Worm (Caenorhabditis elegans) whole organism, L4 larva: Measurements from ENCODE around the gene C25G4.7.

Experiments
- F26F4.8 ChIP-seq: fragments of 200-800 bp; sonication (Bioruptor generic); conservative IDR thresholded peaks from 2 replicates; pipeline ENCODE4 v1.3.6; 2022; ENCODE audit warnings: missing genetic modification characterization, missing compliant biosample characterization
- F37D6.2 ChIP-seq: sonication (generic microtip); optimal IDR thresholded peaks from 2 replicates; lab custom pipeline; 2016; ENCODE audit warnings: mild to moderate bottlenecking, missing genetic modification characterization, missing compliant biosample characterization
- R02D3.7 ChIP-seq: fragments of 150-350 bp; sonication (generic microtip); optimal IDR thresholded peaks from 3 replicates; lab custom pipeline; 2014; ENCODE audit warnings: missing biosample characterization, missing genetic modification characterization
- Y5F2A.4 ChIP-seq: fragments of 200-800 bp; sonication (Bioruptor generic); optimal IDR thresholded peaks from 2 replicates; lab custom pipeline; 2018; ENCODE audit warnings: mild to moderate bottlenecking, missing genetic modification characterization, missing compliant biosample characterization
- aha-1 ChIP-seq: fragments of 150-350 bp; peaks from one replicate; lab custom pipeline; 2014; ENCODE audit warnings: missing biosample characterization, missing genetic modification characterization
- ceh-28 ChIP-seq: fragments of 150-350 bp; optimal IDR thresholded peaks from 2 replicates; lab custom pipeline; 2014; ENCODE audit warnings: missing biosample characterization, missing genetic modification reagents, missing genetic modification characterization
- ctbp-1 ChIP-seq: fragments of 200-800 bp; sonication (Bioruptor generic); IDR thresholded peaks from 2 replicates; pipeline ENCODE4 v1.3.6; 2022; ENCODE audit warnings: missing genetic modification reagents, missing genetic modification characterization, missing compliant biosample characterization
- daf-12 ChIP-seq: fragments of 150-350 bp; optimal IDR thresholded peaks from 2 replicates; lab custom pipeline; 2014; ENCODE audit warnings: missing biosample characterization, missing genetic modification reagents, missing genetic modification characterization
- daf-16 ChIP-seq, 3 experiments: sonication (generic microtip); optimal IDR thresholded peaks; 2 replicates each; lab custom pipeline; 2016 to 2017; ENCODE audit warnings: missing genetic modification characterization in 3 of 3, missing genetic modification reagents in 3 of 3, mild to moderate bottlenecking in 2 of 3, missing compliant biosample characterization in 2 of 3, missing biosample characterization in 1 of 3, moderate library complexity in 1 of 3
- dmd-8 ChIP-seq: fragments of 200-800 bp; sonication (Bioruptor generic); IDR thresholded peaks from 2 replicates; pipeline ENCODE4 v1.3.6; 2022; ENCODE audit warnings: missing genetic modification characterization, missing compliant biosample characterization
- dmd-9 ChIP-seq: fragments of 200-800 bp; sonication (Bioruptor generic); IDR thresholded peaks from 2 replicates; pipeline ENCODE4 v1.3.6; 2022; ENCODE audit warnings: missing genetic modification reagents, missing genetic modification characterization, missing compliant biosample characterization
- dpl-1 ChIP-seq: fragments of 150-350 bp; optimal IDR thresholded peaks from 2 replicates; lab custom pipeline; 2014; ENCODE audit warnings: missing biosample characterization, missing genetic modification reagents, missing genetic modification characterization
- egl-27 ChIP-seq: sonication (generic microtip); optimal IDR thresholded peaks from 3 replicates; lab custom pipeline; 2017; ENCODE audit warnings: missing biosample characterization, missing genetic modification reagents, missing genetic modification characterization
- fkh-10 ChIP-seq: fragments of 150-350 bp; optimal IDR thresholded peaks from 2 replicates; lab custom pipeline; 2014; ENCODE audit warnings: missing biosample characterization, missing genetic modification reagents, missing genetic modification characterization
- hlh-11 ChIP-seq: fragments of 200-800 bp; sonication (Bioruptor generic); optimal IDR thresholded peaks from 2 replicates; lab custom pipeline; 2018; ENCODE audit warnings: mild to moderate bottlenecking, missing genetic modification characterization, missing compliant biosample characterization
- hmg-1.1 ChIP-seq: fragments of 200-800 bp; sonication (Bioruptor generic); IDR thresholded peaks from 2 replicates; pipeline ENCODE4 v1.3.6; 2022; ENCODE audit warnings: missing genetic modification reagents, missing genetic modification characterization, missing compliant biosample characterization
- lin-1 ChIP-seq: fragments of 200-800 bp; sonication (Bioruptor generic); IDR thresholded peaks from 2 replicates; pipeline ENCODE4 v1.3.6; 2022; ENCODE audit warnings: missing genetic modification reagents, missing genetic modification characterization, missing compliant biosample characterization
- lin-13 ChIP-seq: fragments of 150-350 bp; optimal IDR thresholded peaks from 2 replicates; lab custom pipeline; 2014; ENCODE audit warnings: missing biosample characterization, missing genetic modification reagents, missing genetic modification characterization
- lin-38 ChIP-seq: fragments of 200-800 bp; sonication (Bioruptor generic); IDR thresholded peaks from 2 replicates; pipeline ENCODE4 v1.3.6; 2022; ENCODE audit warnings: missing genetic modification reagents, missing genetic modification characterization, missing compliant biosample characterization
- lin-39 ChIP-seq: fragments of 150-350 bp; optimal IDR thresholded peaks from 2 replicates; lab custom pipeline; 2014; ENCODE audit warnings: missing biosample characterization, missing genetic modification reagents, missing genetic modification characterization
- lir-3 ChIP-seq: sonication (generic microtip); optimal IDR thresholded peaks from 2 replicates; lab custom pipeline; 2016; ENCODE audit warnings: mild to moderate bottlenecking, missing genetic modification characterization, missing compliant biosample characterization
- madf-5 ChIP-seq, 2 experiments: fragments of 200-800 bp; sonication (Bioruptor generic); IDR thresholded peaks; 2 replicates each; pipeline ENCODE4 v1.3.6; 2022; ENCODE audit warnings: missing compliant biosample characterization in 2 of 2, missing genetic modification characterization in 2 of 2
- mxl-3 ChIP-seq: fragments of 200-800 bp; sonication (Bioruptor generic); optimal IDR thresholded peaks from 2 replicates; lab custom pipeline; 2018; ENCODE audit warnings: mild to moderate bottlenecking, missing genetic modification characterization, missing compliant biosample characterization
- nhr-237 ChIP-seq: sonication (generic microtip); optimal IDR thresholded peaks from 2 replicates; lab custom pipeline; 2017; ENCODE audit warnings: missing biosample characterization, missing genetic modification characterization
- nhr-25 ChIP-seq: sonication (generic microtip); optimal IDR thresholded peaks from 2 replicates; lab custom pipeline; 2017; ENCODE audit warnings: missing genetic modification characterization, mild to moderate bottlenecking, missing compliant biosample characterization, antibody characterized with exemption, moderate library complexity, borderline replicate concordance; ENCODE audit not compliant: insufficient read depth
- nhr-28 ChIP-seq: fragments of 150-350 bp; optimal IDR thresholded peaks from 2 replicates; lab custom pipeline; 2014; ENCODE audit warnings: missing biosample characterization, missing genetic modification characterization
- nhr-6 ChIP-seq: fragments of 150-350 bp; optimal IDR thresholded peaks from 2 replicates; lab custom pipeline; 2014; ENCODE audit warnings: missing biosample characterization, missing genetic modification characterization
- nhr-77 ChIP-seq: fragments of 150-350 bp; optimal IDR thresholded peaks from 2 replicates; lab custom pipeline; 2014; ENCODE audit warnings: missing biosample characterization, missing genetic modification characterization
- php-3 ChIP-seq: fragments of 200-800 bp; sonication (Bioruptor generic); IDR thresholded peaks from 2 replicates; pipeline ENCODE4 v1.3.6; 2022; ENCODE audit warnings: missing genetic modification reagents, missing genetic modification characterization, missing compliant biosample characterization
- pqm-1 ChIP-seq: sonication (generic microtip); optimal IDR thresholded peaks from 2 replicates; lab custom pipeline; 2017; ENCODE audit warnings: missing biosample characterization, missing genetic modification characterization
- snpc-4 ChIP-seq: fragments of 150-350 bp; optimal IDR thresholded peaks from 2 replicates; lab custom pipeline; 2014; ENCODE audit warnings: missing biosample characterization, missing genetic modification characterization
- spr-1 ChIP-seq: sonication (generic microtip); optimal IDR thresholded peaks from 2 replicates; lab custom pipeline; 2016; ENCODE audit warnings: mild to moderate bottlenecking, missing genetic modification characterization, missing compliant biosample characterization
- tag-97 ChIP-seq: fragments of 200-800 bp; sonication (Bioruptor generic); IDR thresholded peaks from 2 replicates; pipeline ENCODE4 v1.3.6; 2022; ENCODE audit warnings: missing genetic modification characterization, missing compliant biosample characterization
- unc-62 ChIP-seq, 3 experiments: fragments of 150-350 bp in 1 of 3; sonication (generic microtip); optimal IDR thresholded peaks in 2 of 3; peaks in 1 of 3; 1 replicate in 1 of 3; 2 replicates in 2 of 3; lab custom pipeline; 2014 to 2017; ENCODE audit warnings: missing biosample characterization in 3 of 3, missing genetic modification characterization in 3 of 3, missing genetic modification reagents in 3 of 3, missing genotype in 1 of 3
- zfp-3 ChIP-seq: fragments of 200-800 bp; sonication (Bioruptor generic); conservative IDR thresholded peaks from 2 replicates; pipeline ENCODE4 v1.3.6; 2022; ENCODE audit warnings: missing genetic modification reagents, missing genetic modification characterization, missing compliant biosample characterization
- zip-11 ChIP-seq: fragments of 200-800 bp; sonication (Bioruptor generic); IDR thresholded peaks from 2 replicates; pipeline ENCODE4 v1.3.6; 2022; ENCODE audit warnings: missing genetic modification characterization, missing compliant biosample characterization

Gene C25G4.7

DNA sequence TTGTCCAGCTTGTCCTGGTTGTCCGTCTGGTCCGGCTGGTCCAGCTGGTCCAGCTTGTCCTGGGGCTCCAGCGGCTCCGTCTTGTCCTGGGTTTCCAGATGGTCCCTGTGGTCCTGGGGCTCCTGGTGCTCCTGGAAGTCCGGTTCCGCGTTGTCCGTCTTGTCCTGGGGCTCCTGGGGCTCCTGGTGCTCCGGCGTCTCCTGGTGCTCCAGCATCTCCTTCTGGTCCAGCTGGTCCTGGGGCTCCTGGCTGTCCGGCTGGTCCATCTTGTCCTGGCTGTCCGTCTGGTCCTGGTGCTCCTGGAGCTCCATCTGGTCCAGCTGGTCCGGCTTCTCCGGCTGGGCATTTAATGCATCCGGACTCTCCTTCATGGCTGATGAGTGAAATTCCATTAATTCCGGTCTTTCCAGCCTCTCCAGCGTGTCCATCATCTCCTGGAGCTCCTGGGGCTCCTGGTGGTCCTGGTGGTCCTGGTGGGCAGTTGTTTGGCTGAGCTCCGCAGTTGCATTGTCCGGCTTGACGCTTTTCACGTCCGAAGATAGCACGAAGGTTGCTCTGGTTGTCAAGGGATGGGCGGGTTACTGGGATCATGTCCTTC lies 28.9 kb upstream of the C25G4.7 start (continued):
- peak in 1 of 2 experiments; percentile 99; a peak in 2 of 4 replicates for TF ChIP-seq madf-5 (GFP tag; IDR thresholded peaks at IDR 0.05; lab: Robert Waterston, UW)

- TF ChIP-seq aha-1 (tag; lab: Kevin White, UChicago) (peak; percentile 4), madf-5 (GFP tag; IDR thresholded peaks at IDR 0.05; lab: Robert Waterston, UW) (no peak), mxl-3 (GFP tag; lab: Kevin White, UChicago) (peak; percentile 2)
These were observed 28.2 kb upstream of the C25G4.7 start, which contains the start of gene col-130 for ce11 chrIV:12428467-12428866. TSS of gene col-130 (minus strand) at chrIV:12428516.

DNA sequence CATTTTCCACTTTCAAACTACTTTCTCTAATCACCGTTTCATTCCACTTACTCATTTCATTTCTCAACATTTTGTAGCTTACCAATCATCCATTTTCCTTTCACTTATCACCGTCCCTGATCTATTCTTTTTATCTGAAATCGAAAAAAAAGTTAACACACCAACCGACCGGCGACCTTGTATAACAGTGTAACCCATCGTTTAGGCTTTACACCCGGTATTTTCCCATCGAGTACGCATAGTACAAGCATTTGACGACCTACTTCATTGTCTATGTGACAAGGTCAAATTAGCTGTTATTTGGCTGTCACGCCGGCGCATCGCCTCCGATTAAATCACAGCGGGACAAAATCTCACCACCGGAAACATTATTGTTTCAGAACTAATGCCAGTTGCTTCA lies 27.2 kb upstream of the C25G4.7 start:
- peak; percentile 9 for TF ChIP-seq nhr-25 (tag; lab: Kevin White, UChicago)
- peak; percentile 16 for TF ChIP-seq aha-1 (tag; lab: Kevin White, UChicago)
- TF ChIP-seq unc-62 (GFP tag; optimal IDR thresholded peaks at IDR 0.05 in 1 of 2; lab: Kevin White, UChicago) = peak in 1 of 2 experiments; percentile 86
- TF ChIP-seq unc-62 (tag; optimal IDR thresholded peaks at IDR 0.05; lab: Kevin White, UChicago) = no peak
- TF ChIP-seq zip-11 (GFP tag; lab: Robert Waterston, UW) = no peak

DNA sequence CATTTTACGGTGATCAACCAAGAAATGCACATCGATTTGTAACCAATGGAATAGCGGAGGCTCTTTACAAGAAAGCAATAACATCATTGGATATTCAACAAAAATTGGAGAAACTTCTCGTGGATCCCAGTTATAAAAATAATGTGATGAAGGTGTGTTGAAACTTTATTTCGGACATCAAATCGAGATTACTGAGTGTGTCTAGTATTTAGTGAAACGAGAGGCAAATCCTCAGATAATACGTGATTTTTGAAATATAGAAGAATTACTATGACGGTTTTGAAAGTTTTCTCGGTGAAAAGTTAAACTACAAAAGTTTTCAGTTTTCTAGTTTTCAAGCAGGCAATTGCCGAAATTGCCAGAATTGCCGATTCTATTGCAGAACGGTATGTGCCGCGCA lies 25.0 kb upstream of the C25G4.7 start:
- TF ChIP-seq F37D6.2 (tag; lab: Kevin White, UChicago) = no peak
- TF ChIP-seq ceh-28 (tag; lab: Kevin White, UChicago) = no peak
- peak; percentile 92 for TF ChIP-seq aha-1 (tag; lab: Kevin White, UChicago)
- TF ChIP-seq pqm-1 = no peak
- no peak for TF ChIP-seq ctbp-1 (GFP tag; lab: Robert Waterston, UW)
- TF ChIP-seq lin-39 = no peak
- TF ChIP-seq hmg-1.1 = no peak
- no peak for TF ChIP-seq lin-13 (GFP tag; lab: Kevin White, UChicago)

ce11 chrIV:12432340-12432739 lies 24.4 kb upstream of the C25G4.7 start, which contains the start of gene clec-184:
TSS of gene clec-184 (plus strand) at chrIV:12432640.
- TF ChIP-seq snpc-4 (no peak), hlh-11 (tag; lab: Kevin White, UChicago) (no peak)
- TF ChIP-seq, all 104 proteins: peak for 0

DNA sequence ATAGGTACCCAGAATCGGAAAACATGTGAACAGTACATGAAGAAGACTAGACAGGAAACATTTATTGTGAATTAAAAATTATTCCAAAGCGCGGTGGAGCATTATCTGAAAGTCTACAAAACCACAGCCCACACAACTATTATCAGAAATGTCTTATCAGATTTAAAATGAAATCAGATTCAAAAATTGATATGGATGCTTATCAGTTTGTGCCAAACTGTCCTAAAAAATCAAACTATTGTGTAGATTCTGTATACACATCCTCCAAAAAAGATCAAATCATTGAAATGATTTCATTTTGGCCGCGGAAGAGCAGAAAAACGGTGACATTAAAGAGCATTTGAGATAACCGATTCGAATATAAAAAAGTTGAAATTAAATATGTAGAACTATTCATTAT lies 21.3 kb upstream of the C25G4.7 start, which contains the start of gene irg-4:
TSS of gene irg-4 (plus strand) at position 392 of the 400 bp plus-strand sequence.
- TF ChIP-seq egl-27 (no peak), lir-3 (tag; lab: Kevin White, UChicago) (no peak), php-3 (GFP tag; lab: Robert Waterston, UW) (0 out of 2 replicates have a peak, but pooled peaks have one; percentile 27), daf-16 (GFP tag; optimal IDR thresholded peaks at IDR 0.05; lab: Kevin White, UChicago) (no peak), daf-16 (tag; optimal IDR thresholded peaks at IDR 0.05; lab: Kevin White, UChicago) (peak; percentile 55), nhr-77 (tag; lab: Kevin White, UChicago) (peak; percentile 19), lin-38 (no peak), R02D3.7 (tag; lab: Kevin White, UChicago) (no peak), lin-1 (GFP tag; lab: Robert Waterston, UW) (0 out of 2 replicates have a peak, but pooled peaks have one; percentile 19), nhr-28 (tag; lab: Kevin White, UChicago) (peak; percentile 81), ceh-28 (tag; lab: Kevin White, UChicago) (no peak), hlh-11 (tag; lab: Kevin White, UChicago) (peak; percentile 42), pqm-1 (peak; percentile 93)

DNA sequence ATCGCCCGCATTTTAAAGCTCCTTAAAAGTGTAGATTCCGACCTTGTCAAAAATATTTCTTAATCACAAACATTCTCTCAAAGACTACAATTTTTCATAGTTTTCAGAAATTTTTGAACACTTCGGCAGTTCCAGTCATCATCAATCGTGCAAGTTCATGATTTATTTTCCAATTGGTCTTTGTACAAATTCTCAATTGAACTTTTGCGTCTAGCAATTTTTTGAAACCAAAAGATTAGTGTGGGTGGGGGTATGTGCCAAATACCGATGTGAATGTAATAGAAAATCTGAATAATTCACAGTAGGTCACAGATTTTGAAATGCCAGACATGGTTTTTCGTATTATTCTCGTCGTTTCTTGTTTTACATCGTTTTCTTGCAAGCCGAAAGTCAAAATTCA lies 18.4 kb upstream of the C25G4.7 start, which contains the start of gene clec-185:
TSS of gene clec-185 (plus strand) at position 301 of the 400 bp plus-strand sequence.
- TF ChIP-seq lin-38 (no peak), dmd-9 (GFP tag; lab: Robert Waterston, UW) (no peak), fkh-10 (no peak), F26F4.8 (no peak), zfp-3 (GFP tag; lab: Robert Waterston, UW) (no peak), dpl-1 (GFP tag; lab: Kevin White, UChicago) (no peak), dmd-8 (GFP tag; lab: Robert Waterston, UW) (no peak), Y5F2A.4 (GFP tag; lab: Kevin White, UChicago) (no peak), nhr-237 (no peak), madf-5 (GFP tag; IDR thresholded peaks at IDR 0.05; lab: Robert Waterston, UW) (no peak), tag-97 (no peak), nhr-6 (tag; lab: Kevin White, UChicago) (no peak), daf-12 (tag; lab: Kevin White, UChicago) (no peak), spr-1 (tag; lab: Kevin White, UChicago) (no peak), nhr-28 (tag; lab: Kevin White, UChicago) (no peak)
